Fruit fly (Drosophila melanogaster): ENCODE results near the gene Vha13.

Gene Vha13

DNA sequence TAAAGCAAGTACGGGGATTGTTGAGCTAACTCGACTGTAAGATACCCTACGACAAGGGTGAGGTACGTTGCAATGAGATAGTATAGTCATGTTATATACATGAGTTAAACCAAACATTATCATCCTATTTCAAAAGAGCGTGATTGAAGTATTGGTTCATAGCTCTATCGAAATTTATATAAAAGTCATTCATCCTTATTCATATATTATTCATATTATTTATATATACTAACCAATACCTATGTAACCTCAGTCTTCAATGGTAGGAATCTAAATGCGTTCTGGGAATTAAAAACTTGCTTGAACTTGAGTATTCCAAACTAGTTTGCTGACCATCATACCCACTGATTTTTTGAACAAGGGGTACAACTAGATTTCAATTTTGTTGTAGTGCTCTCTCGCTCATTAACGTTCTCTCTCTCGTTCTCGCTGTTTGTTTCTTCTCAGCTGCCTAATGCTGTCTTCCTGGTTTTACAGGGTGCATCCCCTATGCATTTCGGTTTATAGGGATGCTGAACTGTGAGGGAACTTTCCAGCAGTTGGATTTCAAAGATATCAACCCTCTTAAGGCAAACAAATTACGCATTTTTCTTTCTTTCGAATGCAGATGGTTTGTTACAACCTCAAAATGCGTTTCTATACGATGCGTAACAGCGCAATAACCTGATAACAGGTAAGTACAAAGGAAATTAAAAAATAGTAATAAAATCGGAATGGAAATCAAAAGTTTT is 16.2 kb downstream of the Vha13 start (continued):
- no peak for TF ChIP-seq Six4 (GFP tag; optimal IDR thresholded peaks at IDR 0.05)
- TF ChIP-seq nom (GFP tag; optimal IDR thresholded peaks at IDR 0.05), result no peak
- no peak for TF ChIP-seq CG1792 (GFP tag; optimal IDR thresholded peaks at IDR 0.05)
- TF ChIP-seq tio (GFP tag; optimal IDR thresholded peaks at IDR 0.05), result peak; percentile 24
- TF ChIP-seq wek (GFP tag; optimal IDR thresholded peaks at IDR 0.05), result no peak
- TF ChIP-seq amos (GFP tag; IDR thresholded peaks at IDR 0.05; ENCODE audit: partially characterized antibody), result no peak
- TF ChIP-seq Drgx (GFP tag; IDR thresholded peaks at IDR 0.05), result no peak
- TF ChIP-seq CG17359 (tag; optimal IDR thresholded peaks at IDR 0.05), result peak; percentile 52
- no peak for TF ChIP-seq CG14667 (GFP tag; IDR thresholded peaks at IDR 0.05)
- no peak for TF ChIP-seq CG4360 (GFP tag; IDR thresholded peaks at IDR 0.05)
- TF ChIP-seq sna (GFP tag; IDR thresholded peaks at IDR 0.05; ENCODE audit: partially characterized antibody), result no peak
- TF ChIP-seq Aef1 (GFP tag; IDR thresholded peaks at IDR 0.05), result no peak
- no peak for TF ChIP-seq CG4282 (GFP tag; optimal IDR thresholded peaks at IDR 0.05)
- TF ChIP-seq grau (tag; optimal IDR thresholded peaks at IDR 0.05), result peak; percentile 32
- TF ChIP-seq p53 (GFP tag; optimal IDR thresholded peaks at IDR 0.05), result no peak
- no peak for TF ChIP-seq CG16815 (GFP tag; optimal IDR thresholded peaks at IDR 0.05)
- TF ChIP-seq CG7372 (GFP tag; IDR thresholded peaks at IDR 0.05), result 0 out of 2 replicates have a peak, but pooled peaks have one; percentile 21
- TF ChIP-seq CG3838 (GFP tag; optimal IDR thresholded peaks at IDR 0.05), result no peak
- TF ChIP-seq ab (GFP tag; optimal IDR thresholded peaks at IDR 0.05), result no peak
- no peak for TF ChIP-seq odd (GFP tag; optimal IDR thresholded peaks at IDR 0.05)
- no peak for TF ChIP-seq otp (GFP tag; IDR thresholded peaks at IDR 0.05)
- TF ChIP-seq CG16779 (GFP tag; IDR thresholded peaks at IDR 0.05), result no peak
- no peak for TF ChIP-seq ERR (GFP tag; optimal IDR thresholded peaks at IDR 0.05)
- no peak for TF ChIP-seq mirr (GFP tag; optimal IDR thresholded peaks at IDR 0.05)
- TF ChIP-seq emc (GFP tag; optimal IDR thresholded peaks at IDR 0.05), result no peak
- no peak for TF ChIP-seq run (tag; optimal IDR thresholded peaks at IDR 0.05)
- no peak for TF ChIP-seq zen (tag; optimal IDR thresholded peaks at IDR 0.05)
- no peak for TF ChIP-seq CG32772 (GFP tag; IDR thresholded peaks at IDR 0.05)
- TF ChIP-seq nerfin-2 (GFP tag; IDR thresholded peaks at IDR 0.05; ENCODE audit: partially characterized antibody), result no peak
- TF ChIP-seq bbx (GFP tag; IDR thresholded peaks at IDR 0.05; ENCODE audit: partially characterized antibody), result no peak
- TF ChIP-seq fu2 (GFP tag; optimal IDR thresholded peaks at IDR 0.05), result no peak
- TF ChIP-seq CG10321 (GFP tag; IDR thresholded peaks at IDR 0.05), result no peak
- TF ChIP-seq chif (GFP tag; optimal IDR thresholded peaks at IDR 0.05), result no peak
- no peak for TF ChIP-seq CG42726 (GFP tag; IDR thresholded peaks at IDR 0.05; ENCODE audit: partially characterized antibody)
- no peak for TF ChIP-seq CG11093 (GFP tag; IDR thresholded peaks at IDR 0.05)
- TF ChIP-seq stwl (tag; optimal IDR thresholded peaks at IDR 0.05), result no peak
- no peak for TF ChIP-seq Ada2b (GFP tag; IDR thresholded peaks at IDR 0.05)
- TF ChIP-seq CG1529 (GFP tag; optimal IDR thresholded peaks at IDR 0.05), result no peak
- peak; percentile 14 for TF ChIP-seq NfI (GFP tag; optimal IDR thresholded peaks at IDR 0.05)
